Fruit fly (Drosophila melanogaster) whole organism, larva: Measurements from ENCODE around the gene CG5860.

ENCODE experiments used
- noc ChIP-seq: fragments of 200-800 bp; sonication (Bioruptor generic); optimal IDR thresholded peaks from 3 replicates; lab custom pipeline; 2019; ENCODE audit warnings: missing biosample characterization, mild to moderate bottlenecking, missing genetic modification characterization, moderate library complexity

Gene CG5860

DNA sequence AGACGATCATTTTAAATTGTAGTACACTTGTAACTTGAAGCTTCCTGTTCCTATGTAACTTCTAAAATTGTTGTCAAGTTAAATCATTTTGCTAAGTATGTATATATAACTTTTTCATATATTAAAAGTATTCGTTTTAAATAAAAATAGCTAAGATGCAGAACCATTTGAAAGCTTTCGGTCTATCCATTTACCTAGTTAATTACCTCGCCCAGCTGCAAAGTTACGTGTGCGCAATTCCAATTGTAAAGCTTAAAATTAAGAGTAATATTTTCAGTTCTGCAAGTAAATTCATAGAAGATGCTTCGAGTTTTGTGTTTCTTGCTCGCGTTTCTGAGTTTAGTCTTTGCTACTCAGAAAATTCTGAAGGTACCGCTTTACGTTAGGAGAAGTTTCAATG, at the start of gene CG5860:
TSS of gene CG5860 (plus strand) at position 301 of the 400 bp plus-strand sequence.
- no peak for TF ChIP-seq noc (tag; lab: Kevin White, UChicago)

DNA sequence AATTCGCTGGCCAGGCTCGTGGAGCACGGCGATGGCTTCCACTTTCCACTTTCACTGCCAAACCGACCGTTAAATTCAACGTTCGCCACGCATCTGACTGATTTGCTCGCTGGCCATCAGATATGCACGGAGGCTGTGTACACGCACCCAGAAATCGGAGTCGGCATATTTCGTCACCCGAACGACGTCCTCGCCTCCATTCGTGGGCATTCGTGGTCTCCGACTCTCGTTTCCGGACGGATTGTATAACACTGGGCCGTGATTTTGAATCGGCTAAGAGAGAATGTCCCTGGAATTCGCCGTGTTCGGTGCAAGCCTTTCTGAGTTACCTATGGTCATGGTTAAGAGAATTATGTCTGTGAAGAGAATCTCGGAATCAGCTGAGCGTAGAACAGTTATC, 43.4 kb upstream of the CG5860 start, which contains the start of gene beat-IIa:
TSS of gene beat-IIa (minus strand) at position 97 of the 400 bp plus-strand sequence.
- TF ChIP-seq noc (tag; lab: Kevin White, UChicago): no peak

DNA sequence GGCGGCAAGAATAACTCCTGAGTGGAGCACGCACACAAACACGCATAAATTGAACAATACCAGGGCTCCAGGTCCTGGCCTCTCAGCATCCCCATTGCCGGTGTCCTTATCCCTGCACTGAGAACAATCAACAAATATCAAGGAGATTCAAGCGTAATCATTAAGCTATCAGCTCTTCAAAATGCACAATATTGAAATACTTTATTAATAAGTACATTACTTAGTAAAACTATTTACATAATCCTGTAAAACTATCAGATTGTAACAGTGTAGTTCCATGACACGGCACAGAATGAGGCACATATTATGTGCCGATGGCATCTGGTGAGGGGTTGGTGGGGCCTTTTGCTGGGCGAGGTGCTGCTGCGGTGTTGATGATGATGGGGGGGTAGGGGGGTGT, 38.3 kb upstream of the CG5860 start:
- TF ChIP-seq noc (tag; lab: Kevin White, UChicago): no peak

DNA sequence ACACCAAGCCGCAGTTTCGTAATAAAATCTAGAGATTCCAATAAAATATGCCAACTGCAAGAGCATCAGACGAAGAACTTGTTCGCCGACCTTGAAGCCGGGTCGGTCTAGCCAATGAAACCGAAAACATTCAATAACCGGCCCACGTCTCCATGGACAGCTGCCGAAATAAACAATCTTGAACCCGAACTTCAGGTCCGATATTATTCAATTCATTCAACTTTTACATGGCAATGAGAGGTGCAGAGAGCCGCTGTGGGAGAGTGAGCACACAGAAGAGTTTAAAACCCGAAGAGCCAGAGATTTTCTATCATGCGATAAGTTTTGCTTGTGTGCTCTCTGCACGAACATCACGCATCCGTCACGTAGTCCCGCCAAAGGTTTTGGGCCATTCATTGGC, 31.9 kb upstream of the CG5860 start:
- TF ChIP-seq noc (tag; lab: Kevin White, UChicago): no peak

DNA sequence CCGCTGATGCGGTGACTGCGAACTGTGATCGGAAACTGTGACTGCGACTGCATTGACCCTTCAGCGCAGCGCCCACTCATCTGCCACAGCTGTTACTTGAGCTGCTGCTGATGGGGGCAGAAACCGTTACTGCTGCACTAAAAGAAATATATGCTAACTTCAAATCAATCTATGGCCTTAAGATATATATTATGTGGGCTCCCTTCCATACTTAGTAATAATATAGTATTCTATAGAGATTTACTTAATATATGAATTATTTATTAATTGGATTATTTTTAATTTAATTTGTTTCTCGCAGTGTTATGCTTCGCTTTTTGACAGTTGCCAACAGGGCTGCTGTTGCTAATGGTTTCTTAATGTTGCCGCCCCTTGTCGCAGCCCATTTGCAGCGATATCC, 30.4 kb upstream of the CG5860 start:
- TF ChIP-seq noc (tag; lab: Kevin White, UChicago): no peak

DNA sequence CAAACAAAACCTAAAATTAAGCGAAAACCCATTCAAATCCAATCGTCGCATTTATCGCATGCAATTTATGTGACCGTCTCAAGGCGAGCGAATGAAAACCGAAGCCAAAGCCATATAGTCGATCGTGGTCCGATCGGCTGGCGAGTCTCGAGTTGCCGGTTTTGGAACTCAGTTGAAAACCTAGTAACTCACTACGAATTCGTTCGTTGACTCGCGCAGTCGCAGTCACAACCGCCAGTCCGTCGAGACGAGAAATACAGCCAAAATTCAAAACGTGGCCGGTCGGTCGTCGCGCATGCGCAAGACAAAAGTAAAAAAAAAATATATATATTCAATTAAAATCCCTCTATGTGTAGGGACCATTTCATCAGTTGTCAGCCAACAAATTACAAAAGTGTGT, 29.7 kb upstream of the CG5860 start, which contains the start of gene lute:
TSS of gene lute (plus strand) at position 203 of the 400 bp plus-strand sequence.
- no peak for TF ChIP-seq noc (tag; lab: Kevin White, UChicago)

DNA sequence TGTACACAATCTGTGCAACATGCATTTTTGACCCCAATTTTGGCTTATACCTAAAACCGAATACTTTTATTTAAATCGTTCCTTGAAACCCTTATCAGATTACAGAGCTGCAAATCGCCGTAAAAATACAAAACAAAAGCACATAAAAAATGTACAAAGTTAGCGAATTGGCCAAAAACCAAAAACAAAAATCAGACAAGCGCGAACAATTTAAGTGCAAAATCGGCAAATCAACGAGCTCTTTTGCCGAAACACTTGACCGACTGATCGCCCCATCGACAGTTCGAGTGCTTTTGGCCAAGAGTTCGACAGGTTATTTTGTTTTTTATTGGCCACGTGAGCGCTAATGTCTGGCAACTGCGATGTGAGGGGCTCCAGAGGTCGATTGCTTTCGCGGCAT, 27.5 kb upstream of the CG5860 start:
- no peak for TF ChIP-seq noc (tag; lab: Kevin White, UChicago)

DNA sequence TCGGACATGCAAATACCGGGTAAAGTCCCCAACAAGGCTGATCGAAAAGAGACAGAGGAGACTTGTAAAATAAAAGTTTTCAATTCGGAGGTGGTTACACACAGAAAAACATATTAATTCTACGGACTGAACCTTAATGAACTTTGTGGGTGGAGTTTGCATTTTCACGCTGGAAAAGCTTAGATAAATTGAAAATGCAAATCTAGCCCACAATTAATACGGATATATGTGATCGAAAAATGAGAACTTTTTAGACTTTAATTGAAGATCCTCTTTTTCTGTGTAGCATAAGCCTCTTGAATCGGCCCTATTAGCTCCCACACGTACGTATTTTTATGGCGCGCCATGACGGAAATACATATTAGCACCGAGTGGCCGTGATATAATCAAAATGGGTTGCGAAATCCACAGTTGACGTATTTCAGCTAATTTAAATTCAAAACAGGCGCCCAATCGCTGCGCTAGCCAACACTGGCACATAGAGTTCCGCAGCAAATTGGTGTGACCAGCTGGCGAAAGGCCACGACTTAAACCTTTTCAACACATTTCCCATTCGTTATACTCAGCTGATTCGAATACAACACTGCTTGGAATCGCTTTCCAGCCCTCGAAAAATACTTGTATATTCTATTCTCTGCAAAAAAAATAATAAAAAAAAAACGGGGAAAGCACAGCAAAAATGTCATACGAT, 23.9 kb upstream of the CG5860 start:
- no peak for TF ChIP-seq noc (tag; lab: Kevin White, UChicago)

DNA sequence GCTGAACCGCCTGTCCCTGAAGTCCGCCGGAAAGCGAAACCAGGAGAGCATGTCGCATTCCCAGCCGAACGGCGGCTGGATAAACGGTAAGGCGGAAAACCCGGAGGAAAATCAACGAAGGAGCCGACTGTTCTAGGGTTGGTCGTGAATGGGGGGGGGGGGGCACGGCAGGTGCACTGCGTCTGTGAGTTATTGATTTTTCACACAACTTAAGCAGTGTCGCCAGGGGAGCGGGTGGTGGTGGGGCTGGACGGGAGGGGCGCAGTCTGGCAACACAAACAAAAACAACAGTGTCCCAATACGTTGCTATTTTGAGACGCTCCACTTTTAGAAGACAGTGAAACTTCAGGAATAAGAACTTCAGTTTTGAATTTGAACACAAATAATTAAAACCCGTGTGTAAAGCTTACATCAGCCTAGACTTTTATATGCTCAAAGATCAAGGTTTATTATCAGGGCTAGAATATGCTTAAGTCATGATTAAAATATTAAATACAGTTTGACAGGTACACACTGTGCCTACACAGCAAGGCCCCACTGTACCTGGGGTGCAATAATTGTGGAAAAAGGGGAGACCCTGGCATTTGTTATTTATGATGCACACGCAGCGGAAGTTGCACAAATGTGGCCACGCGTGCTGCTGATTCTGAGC, 23.1 kb upstream of the CG5860 start:
- TF ChIP-seq noc (tag; lab: Kevin White, UChicago): peak; percentile 32

DNA sequence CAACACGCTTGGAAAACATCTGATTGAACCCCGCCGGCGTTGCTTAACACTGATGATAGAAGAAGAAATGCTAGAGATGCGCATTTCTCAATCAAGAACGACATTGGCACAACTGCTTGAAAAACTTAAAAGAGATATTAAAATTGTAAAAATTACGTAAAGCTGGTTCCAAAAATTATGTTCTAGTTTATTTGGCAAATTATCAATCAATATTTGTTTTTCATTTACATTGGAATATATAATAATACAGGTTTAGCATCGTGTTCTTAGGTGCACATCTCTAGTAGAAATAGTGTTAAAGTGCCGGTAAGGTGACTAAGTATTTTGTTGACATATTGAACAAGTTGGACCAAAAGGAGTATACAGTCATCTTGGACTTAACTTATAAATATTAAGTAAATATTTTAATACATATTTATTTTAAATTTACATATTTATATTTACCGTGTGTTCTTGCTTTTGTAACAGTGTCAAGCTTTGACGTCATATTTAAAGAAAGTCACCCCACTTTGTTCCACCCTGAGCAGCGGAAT, 18.0 kb upstream of the CG5860 start, which contains the start of the genes Brf and sds22:
TSS of gene Brf (minus strand) at position 25 of the 533 bp plus-strand sequence.
TSS of gene sds22 (plus strand) at position 282 of the 533 bp plus-strand sequence.
- peak; percentile 97 for TF ChIP-seq noc (tag; lab: Kevin White, UChicago)

DNA sequence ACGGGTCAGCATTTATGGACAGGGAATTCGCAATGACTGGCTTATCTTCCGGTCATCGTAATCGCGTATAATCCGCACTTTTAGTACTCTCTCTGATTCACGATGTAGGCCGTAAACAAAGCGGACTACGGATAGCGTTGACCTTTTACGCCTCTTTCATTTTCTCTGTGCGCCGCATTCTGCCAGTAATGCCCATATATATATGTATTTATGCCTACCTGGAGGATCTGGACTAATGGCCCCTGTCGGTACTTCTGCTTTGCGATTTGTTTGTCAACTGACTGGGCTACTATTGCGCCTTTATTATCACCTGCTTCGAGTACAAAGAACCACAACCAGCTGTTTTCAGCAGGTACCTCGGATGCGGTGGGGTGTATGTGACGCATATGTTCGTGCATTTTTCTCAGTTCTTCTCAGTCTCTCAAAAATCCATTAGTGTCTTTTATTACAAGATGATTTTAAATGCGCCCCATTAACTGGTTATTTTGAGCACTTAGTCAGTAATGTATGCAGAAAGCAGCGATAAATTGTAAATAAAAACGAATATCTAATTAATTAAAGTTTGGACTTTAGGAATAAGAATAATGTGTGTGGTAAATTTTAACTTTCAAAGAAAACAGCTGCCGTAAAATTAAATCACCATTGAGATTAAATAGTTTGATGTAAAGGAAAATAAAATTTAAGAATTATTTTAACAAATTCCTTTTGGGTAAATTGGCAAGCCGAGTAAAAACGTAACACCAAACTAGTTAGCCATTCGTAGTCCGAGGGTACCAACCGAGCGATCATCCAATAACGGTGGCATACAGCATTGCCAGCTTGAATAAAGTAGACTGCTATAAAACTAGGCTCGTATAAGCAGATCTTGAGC, 14.9 kb upstream of the CG5860 start, which contains the start of gene CREG:
TSS of gene CREG (minus strand) at position 323 of the 871 bp plus-strand sequence.
- TF ChIP-seq noc (tag; lab: Kevin White, UChicago): peak; percentile 69

DNA sequence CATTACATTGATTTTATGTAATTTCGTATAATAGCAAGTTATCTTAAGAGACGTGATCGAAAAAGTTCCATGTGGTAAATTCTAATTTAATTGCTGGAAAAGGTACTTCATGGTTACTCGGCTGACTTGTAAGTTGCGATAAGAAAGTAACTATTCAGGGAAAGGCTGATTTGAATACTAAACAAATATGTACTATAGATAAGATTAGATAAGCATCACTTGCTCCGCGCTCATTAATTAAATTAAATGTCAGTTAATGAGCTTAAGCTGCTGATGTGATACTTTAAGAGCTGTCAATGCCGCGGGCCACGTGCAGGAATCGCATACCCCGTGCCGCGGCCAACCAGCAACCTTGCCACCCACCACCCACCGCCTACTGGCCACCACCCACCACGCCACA, 9.3 kb upstream of the CG5860 start:
- no peak for TF ChIP-seq noc (tag; lab: Kevin White, UChicago)

DNA sequence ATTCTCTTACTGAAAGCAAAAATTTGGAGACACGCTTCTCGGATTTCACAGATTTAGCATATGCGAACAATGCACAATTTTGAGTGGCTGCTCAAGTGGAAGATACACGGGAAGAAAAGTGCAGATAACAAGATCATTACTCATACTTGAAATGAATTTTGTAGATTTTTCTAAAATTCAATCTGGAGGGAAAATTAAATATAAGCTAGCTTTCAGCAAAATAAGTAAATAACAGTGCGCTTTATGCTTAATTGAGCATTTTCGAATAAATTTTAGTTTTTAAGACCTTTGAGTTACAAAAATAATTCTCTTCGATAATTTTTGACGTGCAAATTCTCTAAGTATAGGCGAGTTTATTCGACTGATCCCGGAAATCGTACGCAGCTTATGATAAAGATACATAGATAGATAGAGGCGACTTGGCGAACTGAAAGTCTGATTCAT, 8.7 kb upstream of the CG5860 start:
- TF ChIP-seq noc (tag; lab: Kevin White, UChicago): no peak

DNA sequence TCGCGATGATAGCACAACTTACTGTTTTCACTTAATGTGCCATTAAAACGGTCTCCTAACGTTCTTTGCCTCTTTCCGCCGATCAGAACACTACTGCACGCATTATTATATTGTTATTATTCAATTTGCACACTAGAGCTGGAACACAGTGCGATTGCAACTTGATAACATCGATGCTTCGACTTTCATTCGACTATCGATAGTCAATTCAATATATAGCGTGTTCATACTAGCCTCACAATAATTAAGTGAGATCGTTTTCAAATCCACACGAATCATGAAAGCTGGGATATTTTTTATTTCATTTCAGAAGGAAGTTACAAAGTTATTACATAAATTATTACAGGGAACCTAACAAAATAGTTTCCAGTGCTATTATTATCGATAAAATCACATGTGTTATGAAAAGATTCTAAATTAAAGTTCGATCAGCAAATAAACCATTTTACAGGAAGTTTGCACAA, 8.1 kb upstream of the CG5860 start:
- TF ChIP-seq noc (tag; lab: Kevin White, UChicago): no peak

DNA sequence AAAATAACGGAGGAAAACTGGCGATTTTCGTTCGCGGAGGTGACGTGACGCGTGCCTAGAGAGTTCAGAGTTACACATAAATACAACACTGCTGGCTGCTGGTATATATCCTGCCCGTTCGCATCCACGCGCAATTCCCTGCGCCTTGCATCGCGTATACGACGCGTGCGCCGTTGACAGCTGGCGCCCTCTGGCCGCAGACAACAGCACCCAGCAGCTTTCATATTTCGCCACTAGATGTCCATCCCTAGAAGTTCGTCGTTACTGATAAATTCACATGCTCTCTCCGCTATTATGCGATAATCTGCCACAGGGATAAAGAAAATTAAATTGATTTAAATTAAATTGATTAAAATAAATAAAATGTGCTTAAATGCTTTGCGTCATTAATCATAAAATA, 7.0 kb upstream of the CG5860 start, which contains the start of gene Sur-8:
TSS of gene Sur-8 (minus strand) at position 82 of the 400 bp plus-strand sequence.
- TF ChIP-seq noc (tag; lab: Kevin White, UChicago): no peak
